Worm (Caenorhabditis elegans) whole organism, mixed stage, embryonic: Measurements from ENCODE around the gene C01G10.7.

Experiments used
- ces-1 ChIP-seq: fragments of 150-350 bp; optimal IDR thresholded peaks from 2 replicates; lab custom pipeline; 2014; ENCODE audit warnings: missing biosample characterization, missing genetic modification reagents, missing genetic modification characterization
- cnd-1 ChIP-seq: fragments of 200-800 bp; sonication (Bioruptor generic); optimal IDR thresholded peaks from 2 replicates; lab custom pipeline; 2018; ENCODE audit warnings: mild to moderate bottlenecking, missing genetic modification characterization, missing compliant biosample characterization
- elt-1 ChIP-seq: sonication (generic microtip); optimal IDR thresholded peaks from 2 replicates; lab custom pipeline; 2017; ENCODE audit warnings: missing genetic modification characterization, mild to moderate bottlenecking, missing compliant biosample characterization, antibody characterized with exemption, moderate library complexity, borderline replicate concordance; ENCODE audit not compliant: insufficient read depth
- elt-3 ChIP-seq: fragments of 150-350 bp; optimal IDR thresholded peaks from 2 replicates; lab custom pipeline; 2014; ENCODE audit warnings: missing biosample characterization, missing genetic modification characterization
- lin-13 ChIP-seq: fragments of 150-350 bp; optimal IDR thresholded peaks from 2 replicates; lab custom pipeline; 2014; ENCODE audit warnings: missing biosample characterization, missing genetic modification characterization
- lsy-2 ChIP-seq: fragments of 150-350 bp; optimal IDR thresholded peaks from 2 replicates; lab custom pipeline; 2014; ENCODE audit warnings: missing biosample characterization, missing genetic modification characterization
- mab-5 ChIP-seq: fragments of 150-350 bp; optimal IDR thresholded peaks from 2 replicates; lab custom pipeline; 2014; ENCODE audit warnings: missing biosample characterization, missing genetic modification characterization
- nhr-12 ChIP-seq: fragments of 150-350 bp; optimal IDR thresholded peaks from 2 replicates; lab custom pipeline; 2014; ENCODE audit warnings: missing biosample characterization, missing genetic modification characterization
- pha-4 ChIP-seq: fragments of 150-350 bp; optimal IDR thresholded peaks from 2 replicates; lab custom pipeline; 2018; ENCODE audit warnings: missing biosample characterization, missing genetic modification reagents, missing genetic modification characterization
- snpc-4 ChIP-seq: fragments of 150-350 bp; optimal IDR thresholded peaks from 2 replicates; lab custom pipeline; 2014; ENCODE audit warnings: missing biosample characterization, missing genetic modification characterization
- unc-62 ChIP-seq: fragments of 150-350 bp; optimal IDR thresholded peaks from 2 replicates; lab custom pipeline; 2014; ENCODE audit warnings: missing biosample characterization, missing genetic modification reagents, missing genetic modification characterization
- ztf-11 ChIP-seq: fragments of 150-350 bp; optimal IDR thresholded peaks from 2 replicates; lab custom pipeline; 2014; ENCODE audit warnings: missing biosample characterization, missing genetic modification characterization

- TF ChIP-seq unc-62 (GFP tag; lab: Kevin White, UChicago): no peak
- no peak for TF ChIP-seq ces-1 (GFP tag; lab: Kevin White, UChicago)
- no peak for TF ChIP-seq elt-1 (tag; lab: Kevin White, UChicago)
- TF ChIP-seq mab-5: no peak
- no peak for TF ChIP-seq cnd-1 (tag; lab: Kevin White, UChicago)
- TF ChIP-seq ztf-11 (tag; lab: Kevin White, UChicago): no peak
- no peak for TF ChIP-seq lsy-2 (tag; lab: Kevin White, UChicago)
- TF ChIP-seq elt-3 (tag; lab: Kevin White, UChicago): no peak
- TF ChIP-seq lin-13 (tag; lab: Kevin White, UChicago): no peak
- TF ChIP-seq pha-4: no peak
- TF ChIP-seq nhr-12 (tag; lab: Kevin White, UChicago): no peak
- no peak for TF ChIP-seq snpc-4 (tag; lab: Kevin White, UChicago)
Observed at ce11 chrV:15048107-15048506, 37.4 kb upstream of the C01G10.7 start, which contains the start of gene sdc-3.
